Worm (Caenorhabditis elegans) whole organism, midembryonic: ENCODE results near the gene rpc-1.

ENCODE experiments used
- flt-1 ChIP-seq: fragments of 200-800 bp; sonication (Bioruptor generic); IDR thresholded peaks from 2 replicates; pipeline ENCODE4 v1.3.6; 2022; ENCODE audit warnings: missing genetic modification characterization, missing compliant biosample characterization
- klf-2 ChIP-seq: fragments of 200-800 bp; sonication (Bioruptor generic); conservative IDR thresholded peaks from 2 replicates; pipeline ENCODE4 v1.3.6; 2022; ENCODE audit warnings: missing genetic modification reagents, missing genetic modification characterization, missing compliant biosample characterization

ce11 chrIV:7175346-7175745 is 9.8 kb upstream of the rpc-1 start, which contains the start of gene C42D4.19:
- TF ChIP-seq flt-1 (no peak), klf-2 (GFP tag; lab: Robert Waterston, UW) (no peak)
